Worm (Caenorhabditis elegans) whole organism, young adult: Measurements from ENCODE around the gene dpy-20.

Experiments used
- F10E7.11 ChIP-seq: sonication (generic microtip); optimal IDR thresholded peaks from 2 replicates; lab custom pipeline; 2017; ENCODE audit warnings: mild to moderate bottlenecking, missing genetic modification characterization, moderate library complexity, missing compliant biosample characterization
- athp-1 ChIP-seq: sonication (generic microtip); optimal IDR thresholded peaks from 2 replicates; lab custom pipeline; 2017; ENCODE audit warnings: mild to moderate bottlenecking, missing genetic modification characterization, missing compliant biosample characterization
- chd-7 ChIP-seq: sonication (generic microtip); optimal IDR thresholded peaks from 2 replicates; lab custom pipeline; 2016; ENCODE audit warnings: mild to moderate bottlenecking, missing genetic modification characterization, moderate library complexity, missing compliant biosample characterization
- efl-1 ChIP-seq: fragments of 150-350 bp; optimal IDR thresholded peaks from 2 replicates; lab custom pipeline; 2014; ENCODE audit warnings: missing biosample characterization, missing genetic modification reagents, missing genetic modification characterization
- him-1 ChIP-seq: sonication (generic microtip); optimal IDR thresholded peaks from 2 replicates; lab custom pipeline; 2016; ENCODE audit warnings: missing genotype, missing genetic modification reagents, missing genetic modification characterization, missing compliant biosample characterization
- hmg-20 ChIP-seq: fragments of 200-800 bp; sonication (Bioruptor generic); IDR thresholded peaks from 2 replicates; pipeline ENCODE4 v1.3.6; 2022; ENCODE audit warnings: missing genetic modification reagents, missing genetic modification characterization, missing compliant biosample characterization
- let-526 ChIP-seq: fragments of 200-800 bp; sonication (Bioruptor generic); IDR thresholded peaks from 2 replicates; pipeline ENCODE4 v1.3.6; 2022; ENCODE audit warnings: missing genetic modification reagents, missing genetic modification characterization, missing compliant biosample characterization
- let-607 ChIP-seq, 2 experiments: fragments of 200-800 bp in 1 of 2; sonication (Bioruptor generic) in 1 of 2; sonication (generic microtip) in 1 of 2; optimal IDR thresholded peaks; 2 replicates each; lab custom pipeline; 2016 to 2018; ENCODE audit warnings: mild to moderate bottlenecking in 2 of 2, missing compliant biosample characterization in 2 of 2, missing genetic modification characterization in 2 of 2, moderate library complexity in 2 of 2, missing genotype in 1 of 2
- lin-35 ChIP-seq, 3 experiments: fragments of 150-350 bp in 2 of 3; sonication (generic microtip) in 1 of 3; optimal IDR thresholded peaks; 2 replicates each; lab custom pipeline; 2014 to 2018; ENCODE audit warnings: missing biosample characterization in 3 of 3, missing genetic modification characterization in 3 of 3, missing genetic modification reagents in 3 of 3
- zim-3 ChIP-seq: sonication (generic microtip); optimal IDR thresholded peaks from 2 replicates; lab custom pipeline; 2017; ENCODE audit warnings: mild to moderate bottlenecking, missing genetic modification characterization, moderate library complexity, missing compliant biosample characterization
- ztf-18 ChIP-seq: sonication (generic microtip); optimal IDR thresholded peaks from 2 replicates; lab custom pipeline; 2016; ENCODE audit warnings: missing genotype, mild to moderate bottlenecking, missing genetic modification characterization, missing compliant biosample characterization
- ztf-3 ChIP-seq: fragments of 200-800 bp; sonication (Bioruptor generic); optimal IDR thresholded peaks from 2 replicates; lab custom pipeline; 2018; ENCODE audit warnings: mild to moderate bottlenecking, missing genetic modification characterization, missing compliant biosample characterization

DNA sequence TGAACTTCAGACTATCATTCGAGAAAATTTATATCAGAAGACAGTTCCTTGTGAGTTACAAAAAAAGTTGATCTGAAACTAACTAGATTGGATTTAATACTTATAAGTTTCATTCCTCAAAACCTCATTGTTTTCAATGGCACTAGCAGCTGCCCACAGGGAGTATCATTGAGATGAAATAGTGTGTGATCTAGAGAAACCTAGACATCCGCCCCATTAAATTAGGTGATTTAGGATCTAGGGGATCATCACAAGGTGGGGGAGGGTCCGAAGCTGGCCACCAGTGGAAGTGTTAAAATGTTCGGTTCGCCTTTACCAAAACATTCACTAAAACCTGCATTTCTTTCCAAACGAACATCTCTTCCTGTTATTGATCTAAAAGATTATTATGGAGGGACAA is 15.8 kb upstream of the dpy-20 start:
- TF ChIP-seq ztf-3 (GFP tag; lab: Kevin White, UChicago) (no peak), ztf-18 (tag; lab: Kevin White, UChicago) (no peak), efl-1 (GFP tag; lab: Kevin White, UChicago) (no peak), lin-35 (GFP tag; optimal IDR thresholded peaks at IDR 0.05; lab: Kevin White, UChicago) (no peak), let-607 (tag; optimal IDR thresholded peaks at IDR 0.05; lab: Kevin White, UChicago) (no peak), him-1 (tag; lab: Kevin White, UChicago) (no peak), zim-3 (tag; lab: Kevin White, UChicago) (no peak), chd-7 (no peak), athp-1 (tag; lab: Kevin White, UChicago) (no peak), F10E7.11 (tag; lab: Kevin White, UChicago) (no peak), let-526 (GFP tag; lab: Robert Waterston, UW) (no peak), hmg-20 (no peak)
